Fruit fly (Drosophila melanogaster): Measurements from ENCODE around the gene tal-AA.

- no peak for TF ChIP-seq D1 (tag; optimal IDR thresholded peaks at IDR 0.05)
- TF ChIP-seq CG8301 (tag; optimal IDR thresholded peaks at IDR 0.05): no peak
- no peak for TF ChIP-seq EcR (GFP tag; optimal IDR thresholded peaks at IDR 0.05)
- no peak for TF ChIP-seq CG32121 (GFP tag; IDR thresholded peaks at IDR 0.05)
Measured at dm6 chr3R:13803892-13804710, 8.8 kb upstream of the tal-AA start.
